Fruit fly (Drosophila melanogaster): Measurements from ENCODE around the gene Cyp12e1.

Cyp12e1 gene

dm6 chr3R:10415923-10416322 lies 18.7 kb upstream of the Cyp12e1 start, which contains the start of gene CG6345 (continued):
- TF ChIP-seq Dip2 (GFP tag; IDR thresholded peaks at IDR 0.05) (no peak), cato (GFP tag; optimal IDR thresholded peaks at IDR 0.05; ENCODE audit: borderline replicate concordance) (peak; percentile 66), lilli (GFP tag; optimal IDR thresholded peaks at IDR 0.05) (peak; percentile 82), CG9876 (GFP tag; optimal IDR thresholded peaks at IDR 0.05) (peak; percentile 47), CG18262 (tag; optimal IDR thresholded peaks at IDR 0.05) (peak; percentile 83), dysf (GFP tag; IDR thresholded peaks at IDR 0.05) (peak; percentile 83), lov (optimal IDR thresholded peaks at IDR 0.05) (no peak), lov (GFP tag; IDR thresholded peaks at IDR 0.05) (peak; percentile 88), dan (GFP tag; IDR thresholded peaks at IDR 0.05) (no peak), seq (GFP tag; IDR thresholded peaks at IDR 0.05) (peak; percentile 44), CoRest (tag; optimal IDR thresholded peaks at IDR 0.05) (peak; percentile 76), dpn (GFP tag; optimal IDR thresholded peaks at IDR 0.05) (peak; percentile 84 to 87), PHDP (tag; optimal IDR thresholded peaks at IDR 0.05) (peak; percentile 86), klu (GFP tag; IDR thresholded peaks at IDR 0.05) (no peak), bigmax (GFP tag; optimal IDR thresholded peaks at IDR 0.05) (peak; percentile 44), Sry-β (GFP tag; optimal IDR thresholded peaks at IDR 0.05) (peak; percentile 62), hth (optimal IDR thresholded peaks at IDR 0.05) (no peak), CG15011 (GFP tag; optimal IDR thresholded peaks at IDR 0.05) (peak; percentile 75), CG11560 (tag; IDR thresholded peaks at IDR 0.05) (no peak), Vsx1 (GFP tag; optimal IDR thresholded peaks at IDR 0.05) (peak; percentile 86), ac (GFP tag; optimal IDR thresholded peaks at IDR 0.05) (peak; percentile 76), CG1792 (GFP tag; optimal IDR thresholded peaks at IDR 0.05) (peak; percentile 54), mld (GFP tag; IDR thresholded peaks at IDR 0.05; ENCODE audit: partially characterized antibody) (no peak), CTCF (GFP tag; optimal IDR thresholded peaks at IDR 0.05) (peak; percentile 100), CG13287 (GFP tag; IDR thresholded peaks at IDR 0.05; ENCODE audit: partially characterized antibody) (peak; percentile 48; the same call in 1 of the 2 replicates), jing (GFP tag; optimal IDR thresholded peaks at IDR 0.05) (peak; percentile 61), CG6689 (GFP tag; IDR thresholded peaks at IDR 0.05) (peak; percentile 65), Nf-YB (GFP tag; optimal IDR thresholded peaks at IDR 0.05) (peak; percentile 64), E2f2 (GFP tag; IDR thresholded peaks at IDR 0.05) (peak; percentile 86), trem (tag; optimal IDR thresholded peaks at IDR 0.05) (peak; percentile 77), CG15514 (GFP tag; optimal IDR thresholded peaks at IDR 0.05) (peak; percentile 89), aop (GFP tag; IDR thresholded peaks at IDR 0.05) (0 out of 2 replicates have a peak, but pooled peaks have one; percentile 36), CG4617 (GFP tag; optimal IDR thresholded peaks at IDR 0.05; ENCODE audit: borderline replicate concordance) (peak; percentile 60), CG2712 (tag; optimal IDR thresholded peaks at IDR 0.05) (peak; percentile 88), CG10147 (GFP tag; optimal IDR thresholded peaks at IDR 0.05) (peak; percentile 78), CG17385 (GFP tag; optimal IDR thresholded peaks at IDR 0.05) (peak; percentile 81), Eip74EF (GFP tag; optimal IDR thresholded peaks at IDR 0.05) (peak in 1 of 2 experiments; percentile 31), Dbx (GFP tag; IDR thresholded peaks at IDR 0.05) (peak; percentile 88), CG18764 (GFP tag; optimal IDR thresholded peaks at IDR 0.05) (peak; percentile 85), CG33557 (GFP tag; optimal IDR thresholded peaks at IDR 0.05) (peak; percentile 78), CG15269 (tag; optimal IDR thresholded peaks at IDR 0.05) (peak; percentile 84), knrl (GFP tag; IDR thresholded peaks at IDR 0.05; ENCODE audit: partially characterized antibody) (peak; percentile 41; the same call in 1 of the 3 replicates), Lpt (GFP tag; optimal IDR thresholded peaks at IDR 0.05) (peak; percentile 94), CG7556 (GFP tag; optimal IDR thresholded peaks at IDR 0.05) (peak; percentile 59), Neu2 (GFP tag; optimal IDR thresholded peaks at IDR 0.05; ENCODE audit: borderline replicate concordance) (peak; percentile 10), jigr1 (GFP tag; IDR thresholded peaks at IDR 0.05) (no peak), dati (GFP tag; IDR thresholded peaks at IDR 0.05) (no peak), jumu (GFP tag; optimal IDR thresholded peaks at IDR 0.05) (peak; percentile 66), CG30431 (GFP tag; optimal IDR thresholded peaks at IDR 0.05) (peak; percentile 73), dimm (GFP tag; IDR thresholded peaks at IDR 0.05) (no peak), hbn (GFP tag; IDR thresholded peaks at IDR 0.05; ENCODE audit: partially characterized antibody) (no peak)

Measured in whole organism, embryonic.